Worm (Caenorhabditis elegans) whole organism, early embryonic: Measurements from ENCODE around the gene C42C1.3.

ENCODE experiments used
- B0310.2 ChIP-seq: sonication (generic microtip); optimal IDR thresholded peaks from 2 replicates; lab custom pipeline; 2016; ENCODE audit warnings: mild to moderate bottlenecking, missing genetic modification characterization, missing compliant biosample characterization
- F13C5.2 ChIP-seq: sonication (generic microtip); optimal IDR thresholded peaks from 2 replicates; lab custom pipeline; 2017; ENCODE audit warnings: mild to moderate bottlenecking, missing genetic modification characterization, inconsistent platforms, missing compliant biosample characterization
- aly-1 ChIP-seq: sonication (generic microtip); optimal IDR thresholded peaks from 2 replicates; lab custom pipeline; 2016; ENCODE audit warnings: missing genetic modification characterization, missing compliant biosample characterization
- ama-1 ChIP-seq: fragments of 150-350 bp; optimal IDR thresholded peaks from 2 replicates; lab custom pipeline; 2014
- ceh-13 ChIP-seq: fragments of 200-800 bp; sonication (Bioruptor generic); optimal IDR thresholded peaks from 2 replicates; lab custom pipeline; 2018; ENCODE audit warnings: mild to moderate bottlenecking, missing genetic modification characterization, missing compliant biosample characterization
- ceh-36 ChIP-seq: sonication (generic microtip); optimal IDR thresholded peaks from 2 replicates; lab custom pipeline; 2016; ENCODE audit warnings: missing genetic modification characterization, inconsistent platforms, missing compliant biosample characterization
- ets-7 ChIP-seq: sonication (generic microtip); optimal IDR thresholded peaks from 2 replicates; lab custom pipeline; 2016; ENCODE audit warnings: missing genotype, missing genetic modification characterization, missing compliant biosample characterization
- flt-1 ChIP-seq: fragments of 200-800 bp; sonication (Bioruptor generic); IDR thresholded peaks from 2 replicates; pipeline ENCODE4 v1.3.6; 2022; ENCODE audit warnings: missing genetic modification characterization, missing compliant biosample characterization
- hmbx-1 ChIP-seq: sonication (generic microtip); optimal IDR thresholded peaks from 2 replicates; lab custom pipeline; 2016; ENCODE audit warnings: mild to moderate bottlenecking, missing genetic modification characterization, missing compliant biosample characterization
- hmg-4 ChIP-seq: fragments of 200-800 bp; sonication (Bioruptor generic); optimal IDR thresholded peaks from 2 replicates; lab custom pipeline; 2018; ENCODE audit warnings: mild to moderate bottlenecking, missing genetic modification characterization, missing compliant biosample characterization
- pes-1 ChIP-seq: fragments of 200-800 bp; sonication (Bioruptor generic); IDR thresholded peaks from 2 replicates; pipeline ENCODE4 v1.3.6; 2022; ENCODE audit warnings: missing genetic modification reagents, missing genetic modification characterization, missing compliant biosample characterization
- sea-1 ChIP-seq: fragments of 200-800 bp; sonication (Bioruptor generic); conservative IDR thresholded peaks from 2 replicates; pipeline ENCODE4 v1.3.6; 2022; ENCODE audit warnings: missing genetic modification characterization, missing compliant biosample characterization
- tra-4 ChIP-seq: sonication (generic microtip); optimal IDR thresholded peaks from 2 replicates; lab custom pipeline; 2017; ENCODE audit warnings: missing genetic modification characterization, missing compliant biosample characterization

- TF ChIP-seq ama-1 (lab: Kevin White, UChicago) (no peak), flt-1 (GFP tag; lab: Robert Waterston, UW) (no peak), B0310.2 (no peak), pes-1 (GFP tag; lab: Robert Waterston, UW) (no peak), aly-1 (no peak), sea-1 (GFP tag; lab: Robert Waterston, UW) (no peak), F13C5.2 (tag; lab: Kevin White, UChicago) (no peak), ets-7 (tag; lab: Kevin White, UChicago) (no peak), ceh-13 (GFP tag; lab: Kevin White, UChicago) (no peak), ceh-36 (no peak), tra-4 (tag; lab: Kevin White, UChicago) (no peak), hmg-4 (GFP tag; lab: Kevin White, UChicago) (no peak), hmbx-1 (tag; lab: Kevin White, UChicago) (no peak)
These were observed 43.3 kb downstream of the C42C1.3 start, which contains the start of gene mlt-3 for ce11 chrIV:12227012-12227411.
